Worm (Caenorhabditis elegans): ENCODE results near the gene F22F4.9.

Gene F22F4.9

DNA sequence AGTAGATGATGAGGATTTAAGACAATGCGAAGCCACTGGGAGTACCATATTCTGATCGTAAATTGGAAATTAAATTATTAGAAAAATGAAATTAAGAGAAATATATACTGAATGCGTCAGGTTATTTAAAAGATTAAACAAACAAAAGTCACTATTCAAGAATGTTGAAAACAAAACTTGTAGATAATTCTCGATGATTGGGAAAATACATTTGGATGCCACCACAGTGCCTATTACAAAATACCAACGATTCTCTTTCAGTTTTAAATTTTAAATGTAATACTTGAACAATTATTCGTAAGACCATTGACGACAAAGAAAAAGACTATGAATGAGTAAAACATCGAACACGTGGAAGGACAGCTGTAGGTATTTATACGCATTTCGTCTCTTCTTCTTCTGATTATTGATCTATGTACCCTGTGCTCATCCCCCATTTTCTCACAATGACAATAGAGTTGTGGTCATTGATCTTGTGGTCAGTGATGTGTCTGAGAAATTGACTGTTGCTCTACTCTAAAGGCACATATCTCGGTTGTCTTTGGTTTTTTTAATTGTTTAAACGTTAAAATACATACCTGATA, 20.7 kb upstream of the F22F4.9 start, which contains the start of gene C09B8.4:
Gene C09B8.4 (minus strand): TSS at position 51 of the 584 bp plus-strand sequence.
- no peak for TF ChIP-seq mec-3 (tag; optimal IDR thresholded peaks at IDR 0.05; ENCODE audit: borderline replicate concordance)
- TF ChIP-seq ttx-3 (tag; optimal IDR thresholded peaks at IDR 0.05): no peak
- TF ChIP-seq rnt-1 (tag; optimal IDR thresholded peaks at IDR 0.05): no peak
- no peak for TF ChIP-seq fkh-6 (tag; optimal IDR thresholded peaks at IDR 0.05)
- TF ChIP-seq ceh-14 (tag; optimal IDR thresholded peaks at IDR 0.05): no peak
- TF ChIP-seq ama-1 (optimal IDR thresholded peaks at IDR 0.05): no peak
- TF ChIP-seq nfya-1 (tag; optimal IDR thresholded peaks at IDR 0.05): no peak
- no peak for TF ChIP-seq ceh-6 (GFP tag; optimal IDR thresholded peaks at IDR 0.05)
- TF ChIP-seq ceh-18 (tag; optimal IDR thresholded peaks at IDR 0.05): no peak
- TF ChIP-seq unc-86 (tag; optimal IDR thresholded peaks at IDR 0.05): no peak
- TF ChIP-seq hlh-15 (tag; optimal IDR thresholded peaks at IDR 0.05): no peak
- TF ChIP-seq npax-4 (tag; optimal IDR thresholded peaks at IDR 0.05): no peak
- TF ChIP-seq nhr-232 (tag; optimal IDR thresholded peaks at IDR 0.05): no peak
- no peak for TF ChIP-seq tbx-7 (tag; optimal IDR thresholded peaks at IDR 0.05)
- TF ChIP-seq dve-1 (tag; optimal IDR thresholded peaks at IDR 0.05): no peak
- no peak for TF ChIP-seq ceh-31 (tag; optimal IDR thresholded peaks at IDR 0.05)
- TF ChIP-seq C38D4.7 (GFP tag; optimal IDR thresholded peaks at IDR 0.05): no peak
- no peak for TF ChIP-seq fax-1 (tag; optimal IDR thresholded peaks at IDR 0.05)

ce11 chrX:6015096-6015495, 15.8 kb upstream of the F22F4.9 start, which contains the start of gene C09B8.8:
Gene C09B8.8, plus strand, starts transcription at chrX:6015492.
- no peak for TF ChIP-seq dve-1 (tag; optimal IDR thresholded peaks at IDR 0.05)
- no peak for TF ChIP-seq nhr-232 (tag; optimal IDR thresholded peaks at IDR 0.05)

ce11 chrX:6010573-6010972, 11.3 kb upstream of the F22F4.9 start, which contains the start of gene C09B8.3:
Gene C09B8.3, minus strand, starts transcription at chrX:6010673.
- TF ChIP-seq odd-2 (tag; optimal IDR thresholded peaks at IDR 0.05) (no peak), ceh-19 (GFP tag; optimal IDR thresholded peaks at IDR 0.05) (no peak), unc-42 (tag; optimal IDR thresholded peaks at IDR 0.05) (no peak), sox-2 (GFP tag; IDR thresholded peaks at IDR 0.05) (no peak), hlh-15 (tag; optimal IDR thresholded peaks at IDR 0.05) (no peak), ceh-31 (tag; optimal IDR thresholded peaks at IDR 0.05) (no peak), ttx-3 (tag; optimal IDR thresholded peaks at IDR 0.05) (no peak), hlh-8 (tag; optimal IDR thresholded peaks at IDR 0.05) (no peak), npax-4 (tag; optimal IDR thresholded peaks at IDR 0.05) (no peak), ceh-2 (tag; optimal IDR thresholded peaks at IDR 0.05) (no peak), pros-1 (tag; optimal IDR thresholded peaks at IDR 0.05) (no peak), F13H6.1 (tag; optimal IDR thresholded peaks at IDR 0.05) (no peak), madf-2 (tag; optimal IDR thresholded peaks at IDR 0.05) (no peak), pax-1 (tag; optimal IDR thresholded peaks at IDR 0.05) (no peak), C08G9.2 (tag; optimal IDR thresholded peaks at IDR 0.05) (no peak)

ce11 chrX:6004315-6004714, 5.0 kb upstream of the F22F4.9 start:
- TF ChIP-seq ttx-3 (tag; optimal IDR thresholded peaks at IDR 0.05) (no peak), ceh-30 (tag; optimal IDR thresholded peaks at IDR 0.05) (no peak), elt-2 (tag; optimal IDR thresholded peaks at IDR 0.05) (no peak), nhr-232 (tag; optimal IDR thresholded peaks at IDR 0.05) (no peak), ama-1 (optimal IDR thresholded peaks at IDR 0.05) (no peak), ceh-6 (GFP tag; optimal IDR thresholded peaks at IDR 0.05) (no peak), pros-1 (tag; optimal IDR thresholded peaks at IDR 0.05) (no peak), dve-1 (tag; optimal IDR thresholded peaks at IDR 0.05) (no peak), K09A11.1 (tag; optimal IDR thresholded peaks at IDR 0.05; ENCODE audit: insufficient read depth) (no peak), unc-86 (tag; optimal IDR thresholded peaks at IDR 0.05) (no peak), sox-4 (tag; optimal IDR thresholded peaks at IDR 0.05) (no peak), unc-55 (GFP tag; optimal IDR thresholded peaks at IDR 0.05) (no peak)

- no peak for TF ChIP-seq ceh-9 (tag; optimal IDR thresholded peaks at IDR 0.05)
- no peak for TF ChIP-seq hlh-6 (tag; optimal IDR thresholded peaks at IDR 0.05)
- TF ChIP-seq fkh-6 (tag; optimal IDR thresholded peaks at IDR 0.05): no peak
- no peak for TF ChIP-seq dmd-4 (tag; optimal IDR thresholded peaks at IDR 0.05; ENCODE audit: borderline replicate concordance)
- TF ChIP-seq ceh-14 (tag; optimal IDR thresholded peaks at IDR 0.05): no peak
- TF ChIP-seq hlh-13 (GFP tag; optimal IDR thresholded peaks at IDR 0.05): no peak
- TF ChIP-seq ceh-19 (GFP tag; optimal IDR thresholded peaks at IDR 0.05): no peak
- no peak for TF ChIP-seq ets-4 (tag; optimal IDR thresholded peaks at IDR 0.05)
- TF ChIP-seq ceh-30 (tag; optimal IDR thresholded peaks at IDR 0.05): no peak
- TF ChIP-seq lim-6 (tag; optimal IDR thresholded peaks at IDR 0.05): no peak
- no peak for TF ChIP-seq ref-2 (tag; optimal IDR thresholded peaks at IDR 0.05)
- TF ChIP-seq pqm-1 (tag; optimal IDR thresholded peaks at IDR 0.05): no peak
- no peak for TF ChIP-seq madf-2 (tag; optimal IDR thresholded peaks at IDR 0.05)
- no peak for TF ChIP-seq nhr-11 (tag; optimal IDR thresholded peaks at IDR 0.05)
- TF ChIP-seq sox-4 (tag; optimal IDR thresholded peaks at IDR 0.05): no peak
- no peak for TF ChIP-seq mec-3 (tag; optimal IDR thresholded peaks at IDR 0.05; ENCODE audit: borderline replicate concordance)
- TF ChIP-seq ama-1 (optimal IDR thresholded peaks at IDR 0.05): no peak
These were observed 4.5 kb upstream of the F22F4.9 start, which contains the start of gene sups-1 for ce11 chrX:6003853-6004252. Gene sups-1, plus strand, starts transcription at chrX:6004153.

Data from whole organism, late embryonic.